Fruit fly (Drosophila melanogaster) whole organism, embryonic: Measurements from ENCODE around the gene CG31098.

Experiments used
- Asciz ChIP-seq: fragments of 200-800 bp; sonication (Bioruptor generic); optimal IDR thresholded peaks from 2 replicates; lab custom pipeline; 2017; ENCODE audit warnings: missing biosample characterization, mild to moderate bottlenecking, missing genetic modification characterization, missing genetic modification reagents
- B-H2 ChIP-seq: fragments of 200-800 bp; sonication (Bioruptor generic); optimal IDR thresholded peaks from 2 replicates; lab custom pipeline; 2018; ENCODE audit warnings: missing biosample characterization, mild to moderate bottlenecking, missing genetic modification characterization
- CG11723 ChIP-seq: fragments of 200-800 bp; sonication (Bioruptor generic); optimal IDR thresholded peaks from 2 replicates; lab custom pipeline; 2017; ENCODE audit warnings: missing biosample characterization, mild to moderate bottlenecking, missing genetic modification characterization
- CG12104 ChIP-seq: fragments of 200-800 bp; sonication (Bioruptor generic); optimal IDR thresholded peaks from 3 replicates; lab custom pipeline; 2016; ENCODE audit warnings: missing biosample characterization, missing genetic modification characterization
- CG13894 ChIP-seq: fragments of 200-800 bp; sonication (Bioruptor generic); optimal IDR thresholded peaks from 3 replicates; lab custom pipeline; 2018; ENCODE audit warnings: missing biosample characterization, mild to moderate bottlenecking, missing genetic modification characterization, moderate library complexity
- CG14965 ChIP-seq: fragments of 200-800 bp; sonication (Bioruptor generic); optimal IDR thresholded peaks from 2 replicates; lab custom pipeline; 2016; ENCODE audit warnings: missing biosample characterization, missing genetic modification characterization, borderline replicate concordance
- CG15011 ChIP-seq: fragments of 200-800 bp; sonication (Bioruptor generic); optimal IDR thresholded peaks from 3 replicates; lab custom pipeline; 2018; ENCODE audit warnings: missing biosample characterization, mild to moderate bottlenecking, missing genetic modification characterization
- CG15073 ChIP-seq: fragments of 200-800 bp; sonication (Bioruptor generic); optimal IDR thresholded peaks from 2 replicates; lab custom pipeline; 2016; ENCODE audit warnings: missing biosample characterization, missing genetic modification characterization
- CG17385 ChIP-seq: fragments of 200-800 bp; sonication (Bioruptor generic); optimal IDR thresholded peaks from 3 replicates; lab custom pipeline; 2018; ENCODE audit warnings: missing biosample characterization, mild to moderate bottlenecking, missing genetic modification characterization
- CG1792 ChIP-seq: fragments of 200-800 bp; sonication (Bioruptor generic); optimal IDR thresholded peaks from 2 replicates; lab custom pipeline; 2016; ENCODE audit warnings: missing biosample characterization, missing genetic modification characterization
- CG18599 ChIP-seq: fragments of 200-800 bp; sonication (Bioruptor generic); optimal IDR thresholded peaks from 3 replicates; lab custom pipeline; 2017; ENCODE audit warnings: missing biosample characterization, missing genetic modification characterization, mild to moderate bottlenecking, moderate library complexity, missing genetic modification reagents
- CG2120 ChIP-seq: fragments of 200-800 bp; sonication (Bioruptor generic); optimal IDR thresholded peaks from 3 replicates; lab custom pipeline; 2016; ENCODE audit warnings: missing biosample characterization, missing genetic modification characterization
- CG2678 ChIP-seq: fragments of 200-800 bp; sonication (Bioruptor generic); optimal IDR thresholded peaks from 3 replicates; lab custom pipeline; 2019; ENCODE audit warnings: missing biosample characterization, mild to moderate bottlenecking, missing genetic modification characterization, moderate library complexity
- CG2889 ChIP-seq: fragments of 200-800 bp; sonication (Bioruptor generic); IDR thresholded peaks from 3 replicates; pipeline ENCODE4 v1.3.6; 2022; ENCODE audit warnings: missing biosample characterization, missing genetic modification characterization
- CG32767 ChIP-seq: fragments of 200-800 bp; sonication (Bioruptor generic); IDR thresholded peaks from 2 replicates; pipeline ENCODE4 v1.3.6; 2022; ENCODE audit warnings: missing biosample characterization, missing genetic modification characterization
- CG34376 ChIP-seq: fragments of 200-800 bp; sonication (Bioruptor generic); optimal IDR thresholded peaks from 2 replicates; lab custom pipeline; 2018; ENCODE audit warnings: missing biosample characterization, mild to moderate bottlenecking, missing genetic modification characterization
- CG3726 ChIP-seq: fragments of 200-800 bp; sonication (Bioruptor generic); IDR thresholded peaks from 3 replicates; pipeline ENCODE4, ENCODE4 v1.3.6; 2022; ENCODE audit warnings: missing biosample characterization, missing genetic modification characterization
- CG4328 ChIP-seq: fragments of 200-800 bp; sonication (Bioruptor generic); optimal IDR thresholded peaks from 3 replicates; lab custom pipeline; 2017; ENCODE audit warnings: missing biosample characterization, missing genetic modification reagents, missing genetic modification characterization
- CG6854 ChIP-seq: fragments of 200-800 bp; sonication (Bioruptor generic); optimal IDR thresholded peaks from 3 replicates; lab custom pipeline; 2017; ENCODE audit warnings: missing biosample characterization, mild to moderate bottlenecking, missing genetic modification characterization
- CrebB ChIP-seq: fragments of 200-800 bp; sonication (Bioruptor generic); optimal IDR thresholded peaks from 3 replicates; lab custom pipeline; 2018; ENCODE audit warnings: missing biosample characterization, mild to moderate bottlenecking, missing genetic modification characterization
- Eip74EF ChIP-seq, 2 experiments: fragments of 200-800 bp in 1 of 2; fragments of >200 bp in 1 of 2; sonication (Bioruptor generic) in 1 of 2; optimal IDR thresholded peaks; 2 replicates each; lab custom pipeline; 2017 to 2019; ENCODE audit warnings: missing biosample characterization in 2 of 2, missing genetic modification characterization in 2 of 2, mild to moderate bottlenecking in 1 of 2, moderate library complexity in 1 of 2
- Fer3 ChIP-seq: fragments of 200-800 bp; sonication (Bioruptor generic); optimal IDR thresholded peaks from 2 replicates; lab custom pipeline; 2018; ENCODE audit warnings: missing biosample characterization, mild to moderate bottlenecking, missing genetic modification characterization, moderate library complexity
- H15 ChIP-seq: fragments of 200-800 bp; sonication (Bioruptor generic); IDR thresholded peaks from 3 replicates; pipeline ENCODE4 v1.3.6; 2022; ENCODE audit warnings: missing biosample characterization, missing genetic modification characterization
- Hr78 ChIP-seq, 2 experiments: fragments of 200-800 bp in 1 of 2; fragments of >200 bp in 1 of 2; sonication (Bioruptor generic) in 1 of 2; optimal IDR thresholded peaks; 2 replicates each; lab custom pipeline; 2017 to 2019; ENCODE audit warnings: missing biosample characterization in 2 of 2, missing genetic modification characterization in 2 of 2, mild to moderate bottlenecking in 1 of 2, moderate library complexity in 1 of 2
- Max ChIP-seq: fragments of 200-800 bp; sonication (Bioruptor generic); optimal IDR thresholded peaks from 2 replicates; lab custom pipeline; 2016; ENCODE audit warnings: missing biosample characterization, mild to moderate bottlenecking, missing genetic modification characterization
- NfI ChIP-seq: fragments of 200-800 bp; sonication (Bioruptor generic); optimal IDR thresholded peaks from 3 replicates; lab custom pipeline; 2018; ENCODE audit warnings: missing biosample characterization, mild to moderate bottlenecking, missing genetic modification characterization, moderate library complexity
- Rx ChIP-seq: fragments of 200-800 bp; sonication (Bioruptor generic); IDR thresholded peaks from 2 replicates; pipeline ENCODE4 v1.3.6; 2022; ENCODE audit warnings: missing biosample characterization, missing genetic modification characterization
- Sox100B ChIP-seq: fragments of 200-800 bp; sonication (Bioruptor generic); optimal IDR thresholded peaks from 3 replicates; lab custom pipeline; 2018; ENCODE audit warnings: missing biosample characterization, mild to moderate bottlenecking, missing genetic modification characterization
- YL-1 ChIP-seq: fragments of 200-800 bp; sonication (Bioruptor generic); optimal IDR thresholded peaks from 3 replicates; lab custom pipeline; 2017; ENCODE audit warnings: missing biosample characterization, mild to moderate bottlenecking, missing genetic modification characterization
- ash1 ChIP-seq: fragments of 200-800 bp; sonication (Bioruptor generic); optimal IDR thresholded peaks from 2 replicates; lab custom pipeline; 2018; ENCODE audit warnings: missing biosample characterization, mild to moderate bottlenecking, missing genetic modification characterization
- btn ChIP-seq: fragments of 200-800 bp; sonication (Bioruptor generic); optimal IDR thresholded peaks from 2 replicates; lab custom pipeline; 2016; ENCODE audit warnings: missing biosample characterization, missing genetic modification characterization
- cas ChIP-seq: fragments of 200-800 bp; sonication (Bioruptor generic); IDR thresholded peaks from 2 replicates; pipeline ENCODE4 v1.3.6; 2022; ENCODE audit warnings: missing biosample characterization, missing genetic modification characterization
- cato ChIP-seq: fragments of 200-800 bp; sonication (Bioruptor generic); optimal IDR thresholded peaks from 2 replicates; lab custom pipeline; 2016; ENCODE audit warnings: missing biosample characterization, missing genetic modification characterization, borderline replicate concordance
- chinmo ChIP-seq: fragments of 200-800 bp; sonication (Bioruptor generic); IDR thresholded peaks from 4 replicates; pipeline ENCODE4 v1.3.6; 2022; ENCODE audit warnings: missing biosample characterization, missing genetic modification characterization; ENCODE audit not compliant: partially characterized antibody
- dpn ChIP-seq, 2 experiments: fragments of 200-800 bp; sonication (Bioruptor generic); optimal IDR thresholded peaks; 3 replicates each; lab custom pipeline; 2016; ENCODE audit warnings: missing biosample characterization in 2 of 2, missing genetic modification characterization in 2 of 2
- exex ChIP-seq: fragments of 200-800 bp; sonication (Bioruptor generic); optimal IDR thresholded peaks from 4 replicates; lab custom pipeline; 2018; ENCODE audit warnings: missing biosample characterization, mild to moderate bottlenecking, missing genetic modification characterization, moderate library complexity
- fd96Cb ChIP-seq: fragments of 200-800 bp; sonication (Bioruptor generic); optimal IDR thresholded peaks from 2 replicates; lab custom pipeline; 2018; ENCODE audit warnings: missing biosample characterization, mild to moderate bottlenecking, missing genetic modification characterization, moderate library complexity
- grn ChIP-seq: fragments of 200-800 bp; sonication (Bioruptor generic); optimal IDR thresholded peaks from 3 replicates; lab custom pipeline; 2017; ENCODE audit warnings: missing biosample characterization, missing genetic modification characterization
- hb ChIP-seq: fragments of 200-800 bp; sonication (Bioruptor generic); IDR thresholded peaks from 3 replicates; pipeline ENCODE4 v1.3.6; 2022; ENCODE audit warnings: missing biosample characterization, missing genetic modification characterization; ENCODE audit not compliant: partially characterized antibody
- her ChIP-seq: fragments of 200-800 bp; sonication (Bioruptor generic); optimal IDR thresholded peaks from 2 replicates; lab custom pipeline; 2016; ENCODE audit warnings: missing biosample characterization, missing genetic modification characterization
- mirr ChIP-seq: fragments of 200-800 bp; sonication (Bioruptor generic); optimal IDR thresholded peaks from 3 replicates; lab custom pipeline; 2018; ENCODE audit warnings: missing biosample characterization, mild to moderate bottlenecking, missing genetic modification characterization
- pnt ChIP-seq: fragments of 200-800 bp; sonication (Bioruptor generic); optimal IDR thresholded peaks from 3 replicates; lab custom pipeline; 2016; ENCODE audit warnings: missing biosample characterization, missing genetic modification characterization
- ro ChIP-seq: fragments of 200-800 bp; sonication (Bioruptor generic); IDR thresholded peaks from 2 replicates; pipeline ENCODE4 v1.3.6; 2022; ENCODE audit warnings: missing biosample characterization, missing genetic modification characterization
- run ChIP-seq: fragments of 200-800 bp; sonication (Bioruptor generic); optimal IDR thresholded peaks from 3 replicates; lab custom pipeline; 2018; ENCODE audit warnings: missing biosample characterization, mild to moderate bottlenecking, missing genetic modification characterization
- sc ChIP-seq, 3 experiments: fragments of >200 bp in 2 of 3; fragments of 200-800 bp in 1 of 3; sonication (Bioruptor generic) in 1 of 3; optimal IDR thresholded peaks; 2 replicates in 2 of 3; 3 replicates in 1 of 3; lab custom pipeline; 2017; ENCODE audit warnings: mild to moderate bottlenecking in 1 of 3, missing biosample characterization in 1 of 3, missing genetic modification characterization in 1 of 3, missing genetic modification reagents in 1 of 3
- sd ChIP-seq: fragments of 200-800 bp; sonication (Bioruptor generic); optimal IDR thresholded peaks from 3 replicates; lab custom pipeline; 2018; ENCODE audit warnings: missing biosample characterization, mild to moderate bottlenecking, missing genetic modification characterization, moderate library complexity
- unc-4 ChIP-seq: fragments of 200-800 bp; sonication (Bioruptor generic); IDR thresholded peaks from 2 replicates; pipeline ENCODE4 v1.3.6; 2022; ENCODE audit warnings: missing biosample characterization, missing genetic modification characterization; ENCODE audit not compliant: partially characterized antibody
- zen ChIP-seq: fragments of 200-800 bp; sonication (Bioruptor generic); optimal IDR thresholded peaks from 3 replicates; lab custom pipeline; 2018; ENCODE audit warnings: missing biosample characterization, mild to moderate bottlenecking, missing genetic modification characterization, moderate library complexity

Gene CG31098

dm6 chr3R:25283209-25283670 is 9.5 kb downstream of the CG31098 start, which contains the start of gene CG31300 (continued):
- TF ChIP-seq zen (tag; lab: Kevin White, UChicago) (no peak), CG4328 (no peak), CG34376 (GFP tag; lab: Kevin White, UChicago) (no peak), cato (GFP tag; lab: Kevin White, UChicago) (no peak), H15 (GFP tag; lab: Robert Waterston, UW) (no peak), CG14965 (no peak), her (GFP tag; lab: Kevin White, UChicago) (no peak), Rx (no peak), ro (GFP tag; lab: Robert Waterston, UW) (no peak), Hr78 (GFP tag; optimal IDR thresholded peaks at IDR 0.05; lab: Kevin White, UChicago) (peak in 1 of 2 experiments; percentile 57), fd96Cb (tag; lab: Kevin White, UChicago) (no peak), grn (GFP tag; lab: Kevin White, UChicago) (peak; percentile 68), cas (GFP tag; lab: Robert Waterston, UW) (no peak), CG32767 (GFP tag; lab: Robert Waterston, UW) (no peak), pnt (GFP tag; lab: Kevin White, UChicago) (no peak), exex (tag; lab: Kevin White, UChicago) (peak; percentile 37), CG3726 (no peak), mirr (GFP tag; lab: Kevin White, UChicago) (no peak), run (peak; percentile 69), btn (GFP tag; lab: Kevin White, UChicago) (no peak), Max (GFP tag; lab: Kevin White, UChicago) (no peak), dpn (GFP tag; optimal IDR thresholded peaks at IDR 0.05; lab: Kevin White, UChicago) (no peak), CG2889 (GFP tag; lab: Robert Waterston, UW) (no peak), CG15073 (GFP tag; lab: Kevin White, UChicago) (no peak), hb (GFP tag; lab: Robert Waterston, UW) (no peak)

- TF ChIP-seq CG18599 (peak; percentile 75), CG6854 (GFP tag; lab: Kevin White, UChicago) (peak; percentile 40), Sox100B (GFP tag; lab: Kevin White, UChicago) (peak; percentile 17), CG1792 (GFP tag; lab: Kevin White, UChicago) (no peak), CG13894 (tag; lab: Kevin White, UChicago) (peak; percentile 68), CG15011 (GFP tag; lab: Kevin White, UChicago) (peak; percentile 31), CG12104 (GFP tag; lab: Kevin White, UChicago) (peak; percentile 38), CrebB (peak; percentile 66), Asciz (GFP tag; lab: Kevin White, UChicago) (peak; percentile 42), YL-1 (GFP tag; lab: Kevin White, UChicago) (peak; percentile 6), CG2678 (tag; lab: Kevin White, UChicago) (peak; percentile 65), CG11723 (peak; percentile 11), ash1 (GFP tag; lab: Kevin White, UChicago) (peak; percentile 45), CG17385 (GFP tag; lab: Kevin White, UChicago) (peak; percentile 44), exex (tag; lab: Kevin White, UChicago) (peak; percentile 15), unc-4 (GFP tag; lab: Robert Waterston, UW) (no peak), B-H2 (GFP tag; lab: Kevin White, UChicago) (peak; percentile 19), sd (tag; lab: Kevin White, UChicago) (peak; percentile 31), CG2120 (GFP tag; lab: Kevin White, UChicago) (peak; percentile 44), Eip74EF (GFP tag; optimal IDR thresholded peaks at IDR 0.05; lab: Kevin White, UChicago) (no peak), chinmo (GFP tag; lab: Robert Waterston, UW) (no peak), NfI (peak; percentile 41), CG2889 (GFP tag; lab: Robert Waterston, UW) (no peak), Fer3 (tag; lab: Kevin White, UChicago) (peak; percentile 56), sc (optimal IDR thresholded peaks at IDR 0.05; lab: Kevin White, UChicago) (no peak), sc (GFP tag; optimal IDR thresholded peaks at IDR 0.05; lab: Kevin White, UChicago) (no peak)
These were observed 11.6 kb downstream of the CG31098 start, which contains the start of gene CG11892 for dm6 chr3R:25281165-25281564. Gene CG11892 (plus strand): TSS chr3R:25281548.
